Fruit fly (Drosophila melanogaster) whole organism, embryonic: ENCODE measurements around the gene CG11426.

Experiments
- CG10462 ChIP-seq: fragments of 200-800 bp; sonication (Bioruptor generic); optimal IDR thresholded peaks from 2 replicates; lab custom pipeline; 2016; ENCODE audit warnings: missing biosample characterization, missing genetic modification characterization
- CG13287 ChIP-seq: fragments of 200-800 bp; sonication (Bioruptor generic); IDR thresholded peaks from 2 replicates; pipeline ENCODE4 v1.3.6; 2022; ENCODE audit warnings: missing biosample characterization, missing genetic modification characterization; ENCODE audit not compliant: partially characterized antibody
- CG14860 ChIP-seq: fragments of 200-800 bp; sonication (Bioruptor generic); IDR thresholded peaks from 3 replicates; pipeline ENCODE4 v1.3.6; 2022; ENCODE audit warnings: missing biosample characterization, missing genetic modification characterization; ENCODE audit not compliant: partially characterized antibody
- CG15479 ChIP-seq: fragments of 200-800 bp; sonication (Bioruptor generic); optimal IDR thresholded peaks from 3 replicates; lab custom pipeline; 2019; ENCODE audit warnings: missing biosample characterization, mild to moderate bottlenecking, missing genetic modification characterization, moderate library complexity
- CG18599 ChIP-seq: fragments of 200-800 bp; sonication (Bioruptor generic); optimal IDR thresholded peaks from 3 replicates; lab custom pipeline; 2017; ENCODE audit warnings: missing biosample characterization, missing genetic modification characterization, mild to moderate bottlenecking, moderate library complexity, missing genetic modification reagents
- CG2120 ChIP-seq: fragments of 200-800 bp; sonication (Bioruptor generic); optimal IDR thresholded peaks from 3 replicates; lab custom pipeline; 2016; ENCODE audit warnings: missing biosample characterization, missing genetic modification characterization
- CG2129 ChIP-seq: fragments of 200-800 bp; sonication (Bioruptor generic); IDR thresholded peaks from 2 replicates; pipeline ENCODE4 v1.3.6; 2022; ENCODE audit warnings: missing biosample characterization, missing genetic modification characterization; ENCODE audit not compliant: partially characterized antibody
- CG3281 ChIP-seq: fragments of 200-800 bp; sonication (Bioruptor generic); optimal IDR thresholded peaks from 3 replicates; lab custom pipeline; 2017; ENCODE audit warnings: missing biosample characterization, mild to moderate bottlenecking, missing genetic modification characterization
- CG43689 ChIP-seq: fragments of 200-800 bp; sonication (Bioruptor generic); IDR thresholded peaks from 2 replicates; pipeline ENCODE4 v1.3.6; 2022; ENCODE audit warnings: missing biosample characterization, missing genetic modification characterization
- CG4404 ChIP-seq: fragments of 200-800 bp; sonication (Bioruptor generic); IDR thresholded peaks from 2 replicates; pipeline ENCODE4 v1.3.6; 2022; ENCODE audit warnings: missing biosample characterization, missing genetic modification characterization
- CG4617 ChIP-seq: fragments of 200-800 bp; sonication (Bioruptor generic); optimal IDR thresholded peaks from 3 replicates; lab custom pipeline; 2016; ENCODE audit warnings: missing biosample characterization, missing genetic modification characterization, borderline replicate concordance
- CG6813 ChIP-seq: fragments of 200-800 bp; sonication (Bioruptor generic); optimal IDR thresholded peaks from 2 replicates; lab custom pipeline; 2017; ENCODE audit warnings: missing biosample characterization, missing genetic modification characterization, mild to moderate bottlenecking, moderate library complexity, missing genetic modification reagents
- CG7271 ChIP-seq: fragments of 200-800 bp; sonication (Bioruptor generic); optimal IDR thresholded peaks from 2 replicates; lab custom pipeline; 2018; ENCODE audit warnings: missing biosample characterization, mild to moderate bottlenecking, missing genetic modification characterization, moderate library complexity
- CG8359 ChIP-seq: fragments of 200-800 bp; sonication (Bioruptor generic); optimal IDR thresholded peaks from 2 replicates; lab custom pipeline; 2017; ENCODE audit warnings: missing biosample characterization, mild to moderate bottlenecking, missing genetic modification characterization, borderline replicate concordance
- CG8944 ChIP-seq: fragments of 200-800 bp; sonication (Bioruptor generic); optimal IDR thresholded peaks from 3 replicates; lab custom pipeline; 2016; ENCODE audit warnings: missing biosample characterization, missing genetic modification characterization
- D19B ChIP-seq: fragments of 200-800 bp; sonication (Bioruptor generic); optimal IDR thresholded peaks from 2 replicates; lab custom pipeline; 2017; ENCODE audit warnings: missing biosample characterization, mild to moderate bottlenecking, missing genetic modification characterization
- H15 ChIP-seq: fragments of 200-800 bp; sonication (Bioruptor generic); IDR thresholded peaks from 3 replicates; pipeline ENCODE4 v1.3.6; 2022; ENCODE audit warnings: missing biosample characterization, missing genetic modification characterization
- HLH54F ChIP-seq: fragments of 200-800 bp; sonication (Bioruptor generic); optimal IDR thresholded peaks from 3 replicates; lab custom pipeline; 2016; ENCODE audit warnings: missing biosample characterization, missing genetic modification characterization
- Jarid2 ChIP-seq: fragments of 200-800 bp; sonication (Bioruptor generic); optimal IDR thresholded peaks from 3 replicates; lab custom pipeline; 2017; ENCODE audit warnings: mild to moderate bottlenecking, missing biosample characterization, missing genetic modification reagents, missing genetic modification characterization
- PHDP ChIP-seq: fragments of 200-800 bp; sonication (Bioruptor generic); optimal IDR thresholded peaks from 3 replicates; lab custom pipeline; 2018; ENCODE audit warnings: missing biosample characterization, mild to moderate bottlenecking, missing genetic modification characterization, moderate library complexity
- Ptx1 ChIP-seq: fragments of 200-800 bp; sonication (Bioruptor generic); IDR thresholded peaks from 2 replicates; pipeline ENCODE4 v1.3.6; 2022; ENCODE audit warnings: missing biosample characterization, missing genetic modification characterization
- Stat92E ChIP-seq, 3 experiments: fragments of >200 bp in 2 of 3; fragments of 200-800 bp in 1 of 3; sonication (Bioruptor generic) in 1 of 3; optimal IDR thresholded peaks; 2 replicates each; lab custom pipeline; 2017 to 2019; ENCODE audit warnings: missing biosample characterization in 3 of 3, missing genetic modification characterization in 3 of 3, mild to moderate bottlenecking in 1 of 3, moderate library complexity in 1 of 3
- Xrp1 ChIP-seq: fragments of 200-800 bp; sonication (Bioruptor generic); IDR thresholded peaks from 2 replicates; pipeline ENCODE4 v1.3.6; 2022; ENCODE audit warnings: missing biosample characterization, missing genetic modification characterization
- ac ChIP-seq: fragments of 200-800 bp; sonication (Bioruptor generic); optimal IDR thresholded peaks from 3 replicates; lab custom pipeline; 2017; ENCODE audit warnings: missing biosample characterization, mild to moderate bottlenecking, missing genetic modification characterization
- aop ChIP-seq: fragments of 200-800 bp; sonication (Bioruptor generic); IDR thresholded peaks from 2 replicates; pipeline ENCODE4 v1.3.6; 2022; ENCODE audit warnings: missing biosample characterization, missing genetic modification characterization
- ash1 ChIP-seq: fragments of 200-800 bp; sonication (Bioruptor generic); optimal IDR thresholded peaks from 2 replicates; lab custom pipeline; 2018; ENCODE audit warnings: missing biosample characterization, mild to moderate bottlenecking, missing genetic modification characterization
- ato ChIP-seq: fragments of 200-800 bp; sonication (Bioruptor generic); IDR thresholded peaks from 2 replicates; pipeline ENCODE4 v1.3.6; 2022; ENCODE audit warnings: missing biosample characterization, missing genetic modification characterization; ENCODE audit not compliant: partially characterized antibody
- crp ChIP-seq, 2 experiments: fragments of 200-800 bp; sonication (Bioruptor generic); optimal IDR thresholded peaks; 2 replicates in 1 of 2; 3 replicates in 1 of 2; lab custom pipeline; 2017; ENCODE audit warnings: missing biosample characterization in 2 of 2, missing genetic modification characterization in 2 of 2, mild to moderate bottlenecking in 1 of 2, moderate library complexity in 1 of 2
- fd102C ChIP-seq: fragments of 200-800 bp; sonication (Bioruptor generic); optimal IDR thresholded peaks from 2 replicates; lab custom pipeline; 2018; ENCODE audit warnings: missing biosample characterization, mild to moderate bottlenecking, missing genetic modification characterization, moderate library complexity
- gcm2 ChIP-seq: fragments of 200-800 bp; sonication (Bioruptor generic); optimal IDR thresholded peaks from 2 replicates; lab custom pipeline; 2016; ENCODE audit warnings: missing biosample characterization, missing genetic modification characterization
- grn ChIP-seq: fragments of 200-800 bp; sonication (Bioruptor generic); optimal IDR thresholded peaks from 3 replicates; lab custom pipeline; 2017; ENCODE audit warnings: missing biosample characterization, missing genetic modification characterization
- hkb ChIP-seq, 2 experiments: fragments of 200-800 bp in 1 of 2; fragments of >200 bp in 1 of 2; sonication (Bioruptor generic) in 1 of 2; IDR thresholded peaks in 1 of 2; optimal IDR thresholded peaks in 1 of 2; 2 replicates each; pipeline versions ENCODE4 v1.3.6 to Lab custom; 2017 to 2022; ENCODE audit warnings: missing biosample characterization in 1 of 2, missing genetic modification characterization in 1 of 2
- lab ChIP-seq: fragments of 200-800 bp; sonication (Bioruptor generic); optimal IDR thresholded peaks from 3 replicates; lab custom pipeline; 2017; ENCODE audit warnings: missing biosample characterization, missing genetic modification characterization, mild to moderate bottlenecking, moderate library complexity, missing genetic modification reagents
- lmd ChIP-seq: fragments of 200-800 bp; sonication (Bioruptor generic); IDR thresholded peaks from 2 replicates; pipeline ENCODE4 v1.3.6; 2022; ENCODE audit warnings: missing biosample characterization, missing genetic modification characterization
- lov ChIP-seq, 2 experiments: fragments of 200-800 bp in 1 of 2; fragments of >200 bp in 1 of 2; sonication (Bioruptor generic) in 1 of 2; IDR thresholded peaks in 1 of 2; optimal IDR thresholded peaks in 1 of 2; 2 replicates in 1 of 2; 3 replicates in 1 of 2; pipeline versions ENCODE4 v1.3.6 to Lab custom; 2017 to 2022; ENCODE audit warnings: missing biosample characterization in 1 of 2, missing genetic modification characterization in 1 of 2
- nau ChIP-seq: fragments of 200-800 bp; sonication (Bioruptor generic); optimal IDR thresholded peaks from 3 replicates; lab custom pipeline; 2017; ENCODE audit warnings: missing biosample characterization, mild to moderate bottlenecking, missing genetic modification characterization, missing genetic modification reagents
- prd ChIP-seq, 3 experiments: fragments of >200 bp in 2 of 3; fragments of 200-800 bp in 1 of 3; sonication (Bioruptor generic) in 1 of 3; optimal IDR thresholded peaks in 2 of 3; IDR thresholded peaks in 1 of 3; 2 replicates in 2 of 3; 3 replicates in 1 of 3; pipeline versions ENCODE4 v1.3.6 to Lab custom; 2017 to 2022; ENCODE audit warnings: missing biosample characterization in 1 of 3, missing genetic modification characterization in 1 of 3
- sens ChIP-seq: fragments of 200-800 bp; sonication (Bioruptor generic); peaks from one replicate; lab custom pipeline; 2016; ENCODE audit warnings: missing biosample characterization, missing genetic modification characterization
- slbo ChIP-seq: fragments of 200-800 bp; sonication (Bioruptor generic); IDR thresholded peaks from 2 replicates; pipeline ENCODE4 v1.3.6; 2022; ENCODE audit warnings: missing biosample characterization, missing genetic modification characterization
- tna ChIP-seq: fragments of 200-800 bp; sonication (Bioruptor generic); IDR thresholded peaks from 2 replicates; pipeline ENCODE4 v1.3.6; 2022; ENCODE audit warnings: missing biosample characterization, missing genetic modification characterization; ENCODE audit not compliant: partially characterized antibody
- vvl ChIP-seq: fragments of 200-800 bp; sonication (Bioruptor generic); IDR thresholded peaks from 2 replicates; pipeline ENCODE4 v1.3.6; 2022; ENCODE audit warnings: missing biosample characterization, missing genetic modification characterization
- zen ChIP-seq: fragments of 200-800 bp; sonication (Bioruptor generic); optimal IDR thresholded peaks from 3 replicates; lab custom pipeline; 2018; ENCODE audit warnings: missing biosample characterization, mild to moderate bottlenecking, missing genetic modification characterization, moderate library complexity

Gene CG11426

DNA sequence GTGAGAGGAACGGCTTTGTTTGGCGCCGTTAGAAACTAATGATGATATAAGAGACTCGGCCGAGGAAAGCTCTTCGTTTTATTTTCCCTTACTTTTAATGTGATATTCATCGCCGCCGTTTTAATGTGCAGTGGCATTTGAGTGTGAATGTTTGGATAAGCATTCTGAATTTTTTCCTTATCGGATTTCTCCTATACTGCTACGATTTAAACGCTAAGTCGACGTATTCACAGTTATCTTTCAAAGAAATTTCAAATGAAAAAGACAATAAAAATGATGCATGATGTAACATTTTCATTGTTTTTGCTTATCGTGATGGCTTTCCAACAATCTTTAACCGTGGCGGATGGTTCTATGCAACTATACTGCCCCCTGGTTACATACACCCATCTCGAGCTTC is 30.9 kb downstream of the CG11426 start, which contains the start of gene CG43312:
CG43312 (plus strand) TSS at position 301 of the 400 bp plus-strand sequence.
- TF ChIP-seq aop (GFP tag; lab: Robert Waterston, UW) (no peak), Stat92E (GFP tag; optimal IDR thresholded peaks at IDR 0.05; lab: Kevin White, UChicago) (no peak), Jarid2 (no peak), Xrp1 (no peak)

DNA sequence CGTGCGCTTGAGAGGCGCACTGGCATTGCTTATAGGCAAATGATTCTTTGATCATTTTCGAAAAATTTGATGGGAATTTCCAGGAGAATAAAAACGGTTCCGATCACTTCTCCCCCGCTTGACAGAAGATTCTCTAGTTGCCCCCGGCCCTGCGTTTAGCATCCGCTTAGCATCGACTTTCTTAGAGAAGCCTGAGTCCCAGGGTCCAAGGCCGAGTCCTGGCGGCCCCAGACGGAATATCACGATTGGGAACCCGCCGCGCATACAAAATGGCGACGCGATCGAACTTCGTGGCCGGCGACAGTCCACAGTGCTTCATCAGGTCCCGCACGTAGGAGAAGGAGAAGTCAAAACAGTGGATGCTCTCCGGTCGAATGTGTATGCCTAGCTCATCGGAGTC is 33.4 kb downstream of the CG11426 start, which contains the start of gene CG43331:
CG43331 (minus strand) TSS at position 101 of the 400 bp plus-strand sequence.
- no peak for TF ChIP-seq PHDP
- TF ChIP-seq CG4617 (GFP tag; lab: Kevin White, UChicago), result no peak

DNA sequence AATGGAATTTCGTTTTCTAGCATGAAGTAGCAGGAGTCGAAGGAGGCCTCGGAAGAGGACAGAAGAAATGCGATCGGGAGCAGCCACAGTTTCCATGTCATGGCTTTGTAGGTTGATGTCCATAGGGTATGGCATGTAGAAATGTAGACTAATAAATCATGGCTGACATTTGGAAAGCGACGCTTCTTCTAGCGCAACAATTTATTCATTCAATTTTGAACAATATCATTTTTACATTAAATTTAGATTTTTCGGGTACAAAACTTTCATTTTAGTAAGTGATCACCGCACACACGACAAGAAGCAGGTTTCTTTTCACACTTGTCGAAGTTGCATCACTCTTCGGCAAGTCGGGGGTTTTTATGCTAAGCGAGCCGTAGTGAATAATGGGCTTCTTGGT is 34.0 kb downstream of the CG11426 start, which contains the start of gene CG43330:
CG43330 (minus strand) TSS at position 101 of the 400 bp plus-strand sequence.
- TF ChIP-seq CG10462 (no peak), ash1 (GFP tag; lab: Kevin White, UChicago) (no peak), ato (GFP tag; lab: Robert Waterston, UW) (no peak), nau (GFP tag; lab: Kevin White, UChicago) (no peak), grn (GFP tag; lab: Kevin White, UChicago) (no peak), vvl (no peak), hkb (optimal IDR thresholded peaks at IDR 0.05; lab: Kevin White, UChicago) (no peak), hkb (GFP tag; IDR thresholded peaks at IDR 0.05; lab: Robert Waterston, UW) (no peak), tna (no peak), CG14860 (no peak), CG8944 (GFP tag; lab: Kevin White, UChicago) (no peak)

DNA sequence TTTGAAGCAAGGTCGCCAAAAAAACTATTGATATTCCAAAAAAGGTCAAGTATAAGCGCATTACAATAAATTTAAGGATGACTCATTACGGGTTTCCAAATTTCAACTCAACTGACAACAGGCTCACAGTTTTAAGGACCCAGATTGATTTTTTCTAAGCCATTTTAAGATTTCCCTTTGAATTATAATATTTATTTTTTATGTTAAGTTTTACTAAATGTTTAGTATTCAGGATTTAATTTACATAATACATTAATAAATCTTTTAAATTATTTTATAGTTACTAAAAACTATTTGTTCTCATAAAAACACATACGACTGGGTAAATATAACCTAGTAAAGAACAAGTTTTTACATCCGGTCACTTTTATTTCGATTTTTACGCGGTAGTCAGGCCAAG is 34.8 kb downstream of the CG11426 start, which contains the start of gene CG43329:
CG43329 (minus strand) TSS at position 101 of the 400 bp plus-strand sequence.
- TF ChIP-seq CG13287 (no peak), Ptx1 (GFP tag; lab: Robert Waterston, UW) (no peak), CG2120 (GFP tag; lab: Kevin White, UChicago) (no peak), CG43689 (GFP tag; lab: Robert Waterston, UW) (no peak), CG8359 (no peak), gcm2 (no peak), CG4404 (no peak), D19B (GFP tag; lab: Kevin White, UChicago) (no peak), HLH54F (GFP tag; lab: Kevin White, UChicago) (no peak), slbo (GFP tag; lab: Robert Waterston, UW) (no peak), CG2129 (GFP tag; lab: Robert Waterston, UW) (no peak), ac (GFP tag; lab: Kevin White, UChicago) (no peak), H15 (GFP tag; lab: Robert Waterston, UW) (no peak), crp (GFP tag; optimal IDR thresholded peaks at IDR 0.05; lab: Kevin White, UChicago) (no peak)

DNA sequence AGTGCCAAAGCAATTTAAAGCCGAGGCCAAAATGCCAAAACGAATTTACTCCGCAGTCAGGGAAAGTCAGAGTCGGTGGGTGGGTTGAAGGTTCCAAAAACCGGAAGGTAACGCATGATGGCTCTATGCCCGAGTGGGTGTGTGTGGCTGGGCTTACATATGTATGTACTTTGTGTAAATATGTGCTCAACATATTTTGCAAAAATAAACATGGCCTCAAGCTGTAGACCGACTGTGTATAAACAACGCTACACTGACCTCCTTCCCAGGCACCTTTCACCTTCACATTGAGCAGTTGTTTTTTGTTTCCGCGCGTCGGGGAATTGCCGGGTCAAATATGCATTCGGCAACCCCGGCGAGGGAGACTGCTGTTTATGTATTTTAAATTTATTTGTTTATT is 49.7 kb downstream of the CG11426 start:
- TF ChIP-seq CG6813 (GFP tag; lab: Kevin White, UChicago) (peak; percentile 24), zen (tag; lab: Kevin White, UChicago) (peak; percentile 54), fd102C (GFP tag; lab: Kevin White, UChicago) (peak; percentile 34), lov (optimal IDR thresholded peaks at IDR 0.05; lab: Kevin White, UChicago) (no peak), lov (GFP tag; IDR thresholded peaks at IDR 0.05; lab: Robert Waterston, UW) (0 out of 3 replicates have a peak, but pooled peaks have one; percentile 23), CG18599 (GFP tag; lab: Kevin White, UChicago) (peak; percentile 39), CG3281 (peak; percentile 2), prd (optimal IDR thresholded peaks at IDR 0.05; lab: Kevin White, UChicago) (no peak), prd (GFP tag; IDR thresholded peaks at IDR 0.05; lab: Robert Waterston, UW) (peak; percentile 32; the same call in 1 of the 3 replicates), CG4404 (no peak), CG7271 (tag; lab: Kevin White, UChicago) (peak; percentile 3), CG15479 (GFP tag; lab: Kevin White, UChicago) (peak; percentile 25), sens (GFP tag; lab: Kevin White, UChicago) (peak; percentile 51), lmd (GFP tag; lab: Robert Waterston, UW) (no peak), lab (peak; percentile 43)
